Worm (Caenorhabditis elegans) whole organism, L4 larva: ENCODE results near the gene F49F1.12.

Source experiments
- F10B5.3 ChIP-seq: sonication (generic microtip); optimal IDR thresholded peaks from 2 replicates; lab custom pipeline; 2016; ENCODE audit warnings: mild to moderate bottlenecking, missing genetic modification characterization, missing compliant biosample characterization
- F37D6.2 ChIP-seq: sonication (generic microtip); optimal IDR thresholded peaks from 2 replicates; lab custom pipeline; 2016; ENCODE audit warnings: mild to moderate bottlenecking, missing genetic modification characterization, missing compliant biosample characterization
- F49E8.2 ChIP-seq: sonication (generic microtip); optimal IDR thresholded peaks from 2 replicates; lab custom pipeline; 2016; ENCODE audit warnings: missing compliant biosample characterization, mild to moderate bottlenecking, missing genetic modification characterization, borderline replicate concordance
- T20F7.1 ChIP-seq: fragments of 200-800 bp; sonication (Bioruptor generic); optimal IDR thresholded peaks from 2 replicates; lab custom pipeline; 2018; ENCODE audit warnings: mild to moderate bottlenecking, missing genetic modification characterization, missing compliant biosample characterization
- Y48G9A.11 ChIP-seq: fragments of 200-800 bp; sonication (Bioruptor generic); IDR thresholded peaks from 2 replicates; pipeline ENCODE4 v1.3.6; 2022; ENCODE audit warnings: missing genetic modification reagents, missing genetic modification characterization, missing compliant biosample characterization
- Y75B8A.6 ChIP-seq: fragments of 200-800 bp; sonication (Bioruptor generic); IDR thresholded peaks from 2 replicates; pipeline ENCODE4 v1.3.6; 2022; ENCODE audit warnings: missing genetic modification reagents, missing genetic modification characterization, missing compliant biosample characterization
- ZK546.5 ChIP-seq, 2 experiments: sonication (generic microtip); optimal IDR thresholded peaks; 2 replicates each; lab custom pipeline; 2017; ENCODE audit warnings: missing biosample characterization in 2 of 2, missing genetic modification characterization in 2 of 2
- aly-2 ChIP-seq: sonication (generic microtip); optimal IDR thresholded peaks from 2 replicates; lab custom pipeline; 2018; ENCODE audit warnings: missing biosample characterization, missing genetic modification characterization
- attf-4 ChIP-seq: sonication (generic microtip); optimal IDR thresholded peaks from 3 replicates; lab custom pipeline; 2017; ENCODE audit warnings: missing biosample characterization, missing genetic modification characterization
- ceh-20 ChIP-seq: fragments of 200-800 bp; sonication (Bioruptor generic); IDR thresholded peaks from 2 replicates; pipeline ENCODE4 v1.3.6; 2022; ENCODE audit warnings: missing genetic modification reagents, missing genetic modification characterization, missing compliant biosample characterization
- ces-1 ChIP-seq: fragments of 150-350 bp; sonication (generic microtip); optimal IDR thresholded peaks from 4 replicates; lab custom pipeline; 2014; ENCODE audit warnings: missing biosample characterization, missing genetic modification reagents, missing genetic modification characterization
- ctbp-1 ChIP-seq: fragments of 200-800 bp; sonication (Bioruptor generic); IDR thresholded peaks from 2 replicates; pipeline ENCODE4 v1.3.6; 2022; ENCODE audit warnings: missing genetic modification reagents, missing genetic modification characterization, missing compliant biosample characterization
- dmd-6 ChIP-seq: fragments of 200-800 bp; sonication (Bioruptor generic); IDR thresholded peaks from 2 replicates; pipeline ENCODE4 v1.3.6; 2022; ENCODE audit warnings: missing genetic modification reagents, missing genetic modification characterization, missing compliant biosample characterization
- fkh-10 ChIP-seq: fragments of 150-350 bp; optimal IDR thresholded peaks from 2 replicates; lab custom pipeline; 2014; ENCODE audit warnings: missing biosample characterization, missing genetic modification reagents, missing genetic modification characterization
- hlh-30 ChIP-seq: sonication (generic microtip); optimal IDR thresholded peaks from 2 replicates; lab custom pipeline; 2017; ENCODE audit warnings: antibody characterized with exemption, mild to moderate bottlenecking, missing genetic modification characterization, missing compliant biosample characterization; ENCODE audit not compliant: insufficient read depth
- hmg-1.1 ChIP-seq: fragments of 200-800 bp; sonication (Bioruptor generic); IDR thresholded peaks from 2 replicates; pipeline ENCODE4 v1.3.6; 2022; ENCODE audit warnings: missing genetic modification reagents, missing genetic modification characterization, missing compliant biosample characterization
- lin-38 ChIP-seq: fragments of 200-800 bp; sonication (Bioruptor generic); IDR thresholded peaks from 2 replicates; pipeline ENCODE4 v1.3.6; 2022; ENCODE audit warnings: missing genetic modification reagents, missing genetic modification characterization, missing compliant biosample characterization
- lin-39 ChIP-seq: fragments of 150-350 bp; optimal IDR thresholded peaks from 2 replicates; lab custom pipeline; 2014; ENCODE audit warnings: missing biosample characterization, missing genetic modification reagents, missing genetic modification characterization
- lir-3 ChIP-seq: sonication (generic microtip); optimal IDR thresholded peaks from 2 replicates; lab custom pipeline; 2016; ENCODE audit warnings: mild to moderate bottlenecking, missing genetic modification characterization, missing compliant biosample characterization
- mep-1 ChIP-seq: fragments of 150-350 bp; sonication (generic microtip); optimal IDR thresholded peaks from 3 replicates; lab custom pipeline; 2014; ENCODE audit warnings: missing biosample characterization, missing genetic modification characterization
- mxl-2 ChIP-seq: fragments of 200-800 bp; sonication (Bioruptor generic); conservative IDR thresholded peaks from 2 replicates; pipeline ENCODE4 v1.3.6; 2022; ENCODE audit warnings: missing genetic modification reagents, missing genetic modification characterization, missing compliant biosample characterization
- nhr-10 ChIP-seq: fragments of 150-350 bp; optimal IDR thresholded peaks from 2 replicates; lab custom pipeline; 2014; ENCODE audit warnings: missing biosample characterization, missing genetic modification characterization
- nhr-102 ChIP-seq: sonication (generic microtip); optimal IDR thresholded peaks from 2 replicates; lab custom pipeline; 2016; ENCODE audit warnings: mild to moderate bottlenecking, missing genetic modification characterization, moderate library complexity, missing compliant biosample characterization
- nhr-11 ChIP-seq: fragments of 150-350 bp; optimal IDR thresholded peaks from 2 replicates; lab custom pipeline; 2014; ENCODE audit warnings: missing biosample characterization, missing genetic modification characterization
- nhr-111 ChIP-seq: fragments of 200-800 bp; sonication (Bioruptor generic); optimal IDR thresholded peaks from 2 replicates; lab custom pipeline; 2018; ENCODE audit warnings: mild to moderate bottlenecking, missing genetic modification characterization, missing compliant biosample characterization
- nhr-237 ChIP-seq: sonication (generic microtip); optimal IDR thresholded peaks from 2 replicates; lab custom pipeline; 2017; ENCODE audit warnings: missing biosample characterization, missing genetic modification characterization
- nhr-28 ChIP-seq: fragments of 150-350 bp; optimal IDR thresholded peaks from 2 replicates; lab custom pipeline; 2014; ENCODE audit warnings: missing biosample characterization, missing genetic modification characterization
- nhr-42 ChIP-seq: fragments of 200-800 bp; sonication (Bioruptor generic); IDR thresholded peaks from 2 replicates; pipeline ENCODE4 v1.3.6; 2022; ENCODE audit warnings: missing genetic modification characterization, missing compliant biosample characterization
- nhr-48 ChIP-seq: sonication (generic microtip); optimal IDR thresholded peaks from 2 replicates; lab custom pipeline; 2016; ENCODE audit warnings: mild to moderate bottlenecking, missing genetic modification characterization, missing compliant biosample characterization
- nhr-6 ChIP-seq: fragments of 150-350 bp; optimal IDR thresholded peaks from 2 replicates; lab custom pipeline; 2014; ENCODE audit warnings: missing biosample characterization, missing genetic modification characterization
- php-3 ChIP-seq: fragments of 200-800 bp; sonication (Bioruptor generic); IDR thresholded peaks from 2 replicates; pipeline ENCODE4 v1.3.6; 2022; ENCODE audit warnings: missing genetic modification reagents, missing genetic modification characterization, missing compliant biosample characterization
- sdz-12 ChIP-seq: fragments of 200-800 bp; sonication (Bioruptor generic); optimal IDR thresholded peaks from 2 replicates; lab custom pipeline; 2018; ENCODE audit warnings: mild to moderate bottlenecking, missing genetic modification characterization, missing compliant biosample characterization
- set-16 ChIP-seq: fragments of 200-800 bp; sonication (Bioruptor generic); IDR thresholded peaks from 2 replicates; pipeline ENCODE4 v1.3.6; 2022; ENCODE audit warnings: missing genetic modification reagents, missing genetic modification characterization, missing compliant biosample characterization
- snpc-1.2 ChIP-seq: fragments of 200-800 bp; sonication (Bioruptor generic); IDR thresholded peaks from 2 replicates; pipeline ENCODE4 v1.3.6; 2022; ENCODE audit warnings: missing genetic modification reagents, missing genetic modification characterization, missing compliant biosample characterization
- tra-1 ChIP-seq: fragments of 200-800 bp; sonication (Bioruptor generic); IDR thresholded peaks from 2 replicates; pipeline ENCODE4 v1.3.6; 2022; ENCODE audit warnings: missing genetic modification reagents, missing genetic modification characterization, missing compliant biosample characterization
- unc-130 ChIP-seq: sonication (generic microtip); optimal IDR thresholded peaks from 2 replicates; lab custom pipeline; 2016; ENCODE audit warnings: missing genetic modification reagents, missing genetic modification characterization, missing compliant biosample characterization
- vab-7 ChIP-seq: fragments of 200-800 bp; sonication (Bioruptor generic); IDR thresholded peaks from 2 replicates; pipeline ENCODE4 v1.3.6; 2022; ENCODE audit warnings: missing genetic modification reagents, missing genetic modification characterization, missing compliant biosample characterization
- zag-1 ChIP-seq: fragments of 150-350 bp; optimal IDR thresholded peaks from 2 replicates; lab custom pipeline; 2014; ENCODE audit warnings: missing biosample characterization, missing genetic modification characterization
- zfp-2 ChIP-seq: sonication (generic microtip); optimal IDR thresholded peaks from 2 replicates; lab custom pipeline; 2016; ENCODE audit warnings: mild to moderate bottlenecking, missing genetic modification characterization, missing compliant biosample characterization
- zfp-3 ChIP-seq: fragments of 200-800 bp; sonication (Bioruptor generic); conservative IDR thresholded peaks from 2 replicates; pipeline ENCODE4 v1.3.6; 2022; ENCODE audit warnings: missing genetic modification reagents, missing genetic modification characterization, missing compliant biosample characterization
- ztf-11 ChIP-seq: fragments of 150-350 bp; optimal IDR thresholded peaks from 2 replicates; lab custom pipeline; 2014; ENCODE audit warnings: missing biosample characterization, missing genetic modification characterization

The F49F1.12 gene

ce11 chrIV:4180032-4180431, 37.1 kb upstream of the F49F1.12 start:
- TF ChIP-seq hmg-1.1 (GFP tag; lab: Robert Waterston, UW), result 0 out of 2 replicates have a peak, but pooled peaks have one; percentile 25
- TF ChIP-seq lin-38 (GFP tag; lab: Robert Waterston, UW), result peak; percentile 87

- TF ChIP-seq ceh-20 (GFP tag; lab: Robert Waterston, UW) (no peak), Y48G9A.11 (GFP tag; lab: Robert Waterston, UW) (0 out of 2 replicates have a peak, but pooled peaks have one; percentile 19), nhr-48 (tag; lab: Kevin White, UChicago) (no peak)
Measured at ce11 chrIV:4178424-4178823, 35.5 kb upstream of the F49F1.12 start, which contains the start of gene tsen-34. tsen-34 (plus strand) TSS chrIV:4178457.

ce11 chrIV:4177560-4177959, 34.7 kb upstream of the F49F1.12 start:
- TF ChIP-seq ZK546.5 (tag; optimal IDR thresholded peaks at IDR 0.05; lab: Kevin White, UChicago), result no peak
- TF ChIP-seq Y48G9A.11 (GFP tag; lab: Robert Waterston, UW), result peak; percentile 89

DNA sequence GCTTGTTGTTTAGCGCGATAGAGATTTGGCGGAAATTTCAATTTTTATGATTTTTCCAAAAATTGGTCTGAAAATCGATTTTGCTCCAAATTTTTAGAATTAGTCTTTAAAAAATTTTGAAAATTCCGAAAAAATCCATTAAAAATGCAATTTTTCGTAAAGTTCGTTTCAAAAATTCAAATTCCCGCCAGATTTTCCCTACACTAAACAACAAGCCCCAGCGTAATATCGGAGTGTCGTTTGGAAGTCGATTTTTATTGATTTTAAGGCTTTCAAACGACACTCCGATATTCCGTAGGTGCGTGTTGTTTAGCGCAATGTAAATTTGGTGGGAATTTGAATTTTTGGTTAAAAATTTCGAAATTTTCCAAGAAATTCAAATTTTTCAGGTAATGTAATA, 33.8 kb upstream of the F49F1.12 start:
- peak; percentile 97 for TF ChIP-seq Y48G9A.11 (GFP tag; lab: Robert Waterston, UW)
- TF ChIP-seq nhr-237, result no peak
- no peak for TF ChIP-seq snpc-1.2
- TF ChIP-seq lin-38 (GFP tag; lab: Robert Waterston, UW), result peak; percentile 25; the same call in 1 of the 2 replicates
- TF ChIP-seq nhr-42 (GFP tag; lab: Robert Waterston, UW), result no peak
- TF ChIP-seq tra-1 (GFP tag; lab: Robert Waterston, UW), result no peak
- peak; percentile 71 for TF ChIP-seq F49E8.2 (tag; lab: Kevin White, UChicago)
- no peak for TF ChIP-seq F10B5.3 (tag; lab: Kevin White, UChicago)
- no peak for TF ChIP-seq nhr-11 (tag; lab: Kevin White, UChicago)
- no peak for TF ChIP-seq mep-1 (tag; lab: Kevin White, UChicago)
- peak; percentile 19 for TF ChIP-seq T20F7.1 (GFP tag; lab: Kevin White, UChicago)
- TF ChIP-seq, all 104 proteins: peak for 4

ce11 chrIV:4176088-4176487, 33.2 kb upstream of the F49F1.12 start, which contains the start of gene dnj-15:
dnj-15 (plus strand) TSS chrIV:4176388.
- TF ChIP-seq ceh-20 (GFP tag; lab: Robert Waterston, UW), result no peak
- TF ChIP-seq F49E8.2 (tag; lab: Kevin White, UChicago), result no peak
- TF ChIP-seq ctbp-1, result no peak
- TF ChIP-seq F37D6.2, result no peak
- no peak for TF ChIP-seq ces-1 (GFP tag; lab: Kevin White, UChicago)
- no peak for TF ChIP-seq nhr-6
- no peak for TF ChIP-seq mxl-2
- TF ChIP-seq nhr-102, result no peak
- TF ChIP-seq fkh-10 (GFP tag; lab: Kevin White, UChicago), result no peak
- TF ChIP-seq php-3, result no peak
- TF ChIP-seq unc-130 (GFP tag; lab: Kevin White, UChicago), result no peak
- no peak for TF ChIP-seq lir-3 (tag; lab: Kevin White, UChicago)
- TF ChIP-seq aly-2, result no peak
- no peak for TF ChIP-seq vab-7 (GFP tag; lab: Robert Waterston, UW)

DNA sequence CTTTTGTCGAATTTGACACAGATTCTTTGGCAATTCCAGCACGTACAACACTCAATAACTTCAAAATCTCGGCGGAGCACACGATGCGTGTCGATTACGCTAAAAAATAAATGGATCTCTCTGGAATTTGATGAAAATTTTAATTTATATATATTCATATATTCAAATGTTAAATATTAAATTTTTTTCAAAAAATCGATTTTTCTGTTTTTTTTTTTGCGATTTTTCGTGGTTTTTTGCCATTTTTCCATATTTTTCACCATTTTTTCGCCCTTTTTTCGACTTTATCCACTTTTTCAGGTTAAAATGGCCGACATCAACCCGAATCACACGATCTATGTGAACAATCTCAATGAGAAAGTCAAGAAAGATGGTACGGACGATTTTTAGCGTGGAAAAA, 30.9 kb upstream of the F49F1.12 start, which contains the start of gene rnp-3:
Gene rnp-3, plus strand, starts transcription at position 301 of the 400 bp plus-strand sequence.
- TF ChIP-seq zfp-3 (GFP tag; lab: Robert Waterston, UW) (no peak), sdz-12 (GFP tag; lab: Kevin White, UChicago) (no peak), Y75B8A.6 (GFP tag; lab: Robert Waterston, UW) (no peak), set-16 (GFP tag; lab: Robert Waterston, UW) (no peak), ztf-11 (tag; lab: Kevin White, UChicago) (no peak), zag-1 (tag; lab: Kevin White, UChicago) (no peak), nhr-28 (tag; lab: Kevin White, UChicago) (no peak), attf-4 (tag; lab: Kevin White, UChicago) (no peak), F49E8.2 (tag; lab: Kevin White, UChicago) (no peak), mep-1 (tag; lab: Kevin White, UChicago) (no peak), nhr-10 (no peak), lin-39 (no peak), T20F7.1 (GFP tag; lab: Kevin White, UChicago) (no peak), mxl-2 (no peak), dmd-6 (GFP tag; lab: Robert Waterston, UW) (no peak), ces-1 (GFP tag; lab: Kevin White, UChicago) (no peak), hlh-30 (tag; lab: Kevin White, UChicago) (no peak), nhr-111 (GFP tag; lab: Kevin White, UChicago) (no peak), zfp-2 (no peak)
